Fruit fly (Drosophila melanogaster) whole organism, wandering third instar larva: ENCODE measurements around the gene Sodq.

Experiments
- Abd-B ChIP-seq: fragments of >200 bp; optimal IDR thresholded peaks from 2 replicates; lab custom pipeline; 2017; ENCODE audit warnings: missing biosample characterization, missing genetic modification characterization
- CG32264 ChIP-seq: fragments of 200-800 bp; sonication (Bioruptor generic); optimal IDR thresholded peaks from 2 replicates; lab custom pipeline; 2016; ENCODE audit warnings: missing biosample characterization, missing genetic modification characterization
- CG9705 ChIP-seq: fragments of 200-800 bp; sonication (Bioruptor generic); optimal IDR thresholded peaks from 2 replicates; lab custom pipeline; 2018; ENCODE audit warnings: missing biosample characterization, mild to moderate bottlenecking, missing genetic modification characterization
- CrebA ChIP-seq: fragments of 200-800 bp; sonication (Bioruptor generic); optimal IDR thresholded peaks from 2 replicates; lab custom pipeline; 2016; ENCODE audit warnings: missing biosample characterization, mild to moderate bottlenecking, missing genetic modification characterization, borderline replicate concordance
- Dfd ChIP-seq: fragments of >200 bp; optimal IDR thresholded peaks from 2 replicates; lab custom pipeline; 2017; ENCODE audit warnings: missing biosample characterization, missing genetic modification characterization
- Dif ChIP-seq: fragments of 200-275, 200-300 bp; sonication (Bioruptor generic); optimal IDR thresholded peaks from 2 replicates; lab custom pipeline; 2018; ENCODE audit warnings: missing biosample characterization, missing genetic modification characterization; ENCODE audit not compliant: partially characterized antibody
- GATAd ChIP-seq: sonication (Bioruptor generic); optimal IDR thresholded peaks from 2 replicates; lab custom pipeline; 2016; ENCODE audit warnings: missing biosample characterization, missing genetic modification characterization
- HLH106 ChIP-seq: fragments of 200-800 bp; optimal IDR thresholded peaks from 3 replicates; lab custom pipeline; 2019; ENCODE audit warnings: missing biosample characterization, mild to moderate bottlenecking, missing genetic modification characterization, moderate library complexity
- Hnf4 ChIP-seq: fragments of 200-800 bp; sonication (Bioruptor generic); optimal IDR thresholded peaks from 2 replicates; lab custom pipeline; 2016; ENCODE audit warnings: missing biosample characterization, mild to moderate bottlenecking, missing genetic modification characterization
- Mio ChIP-seq: sonication (Bioruptor generic); optimal IDR thresholded peaks from 2 replicates; lab custom pipeline; 2016; ENCODE audit warnings: missing biosample characterization, missing genetic modification characterization
- Myc ChIP-seq: fragments of >200 bp; optimal IDR thresholded peaks from 2 replicates; lab custom pipeline; 2017
- N ChIP-seq: fragments of >200 bp; optimal IDR thresholded peaks from 2 replicates; lab custom pipeline; 2018; ENCODE audit warnings: missing biosample characterization, missing external identifiers, missing genetic modification characterization
- Rel ChIP-seq, 2 experiments: fragments of 200-800 bp; sonication (Bioruptor generic) in 1 of 2; optimal IDR thresholded peaks; 2 replicates in 1 of 2; 3 replicates in 1 of 2; lab custom pipeline; 2016 to 2019; ENCODE audit warnings: mild to moderate bottlenecking in 2 of 2, missing biosample characterization in 2 of 2, missing genetic modification characterization in 2 of 2, moderate library complexity in 1 of 2
- Sp1 ChIP-seq: fragments of 200-800 bp; sonication (Bioruptor generic); optimal IDR thresholded peaks from 3 replicates; lab custom pipeline; 2019; ENCODE audit warnings: missing biosample characterization, mild to moderate bottlenecking, missing genetic modification characterization, moderate library complexity
- brk ChIP-seq: fragments of 200-800 bp; sonication (Bioruptor generic); optimal IDR thresholded peaks from 2 replicates; lab custom pipeline; 2016; ENCODE audit warnings: missing biosample characterization, mild to moderate bottlenecking, missing genetic modification characterization
- dl ChIP-seq, 2 experiments: fragments of 175-275, 200-275 bp in 1 of 2; fragments of 200-275 bp in 1 of 2; sonication (Bioruptor generic); optimal IDR thresholded peaks; lab custom pipeline; 2018; ENCODE audit warnings: mild to moderate bottlenecking in 2 of 2, missing biosample characterization in 2 of 2, missing genetic modification characterization in 2 of 2, moderate library complexity in 2 of 2; ENCODE audit not compliant: partially characterized antibody in 2 of 2, insufficient read depth in 1 of 2
- dmrt93B ChIP-seq: fragments of 200-800 bp; sonication (Bioruptor generic); optimal IDR thresholded peaks from 2 replicates; lab custom pipeline; 2018; ENCODE audit warnings: missing biosample characterization, mild to moderate bottlenecking, missing genetic modification characterization
- dsf ChIP-seq: sonication (Bioruptor generic); optimal IDR thresholded peaks from 2 replicates; lab custom pipeline; 2016; ENCODE audit warnings: missing biosample characterization, missing genetic modification characterization, borderline replicate concordance
- foxo ChIP-seq, 2 experiments: fragments of 200-800 bp; sonication (Bioruptor generic); optimal IDR thresholded peaks; 2 replicates in 1 of 2; 3 replicates in 1 of 2; lab custom pipeline; 2016 to 2017; ENCODE audit warnings: missing biosample characterization in 2 of 2, missing genetic modification characterization in 2 of 2
- fru ChIP-seq: fragments of 200-800 bp; sonication (Bioruptor generic); optimal IDR thresholded peaks from 3 replicates; lab custom pipeline; 2016; ENCODE audit warnings: missing biosample characterization, mild to moderate bottlenecking, missing genetic modification characterization
- h ChIP-seq: fragments of 200-800 bp; sonication (Bioruptor generic); optimal IDR thresholded peaks from 3 replicates; lab custom pipeline; 2016; ENCODE audit warnings: missing biosample characterization, mild to moderate bottlenecking, missing genetic modification characterization
- jim ChIP-seq: fragments of 175-275, 200-325 bp; sonication (Bioruptor generic); optimal IDR thresholded peaks from 2 replicates; lab custom pipeline; 2016; ENCODE audit warnings: missing biosample characterization, mild to moderate bottlenecking, missing genetic modification characterization
- lola ChIP-seq: fragments of >200 bp; optimal IDR thresholded peaks from 2 replicates; lab custom pipeline; 2017; ENCODE audit warnings: missing biosample characterization, missing genetic modification characterization
- pan ChIP-seq: fragments of >200 bp; optimal IDR thresholded peaks from 2 replicates; lab custom pipeline; 2017
- psq ChIP-seq: fragments of 200-800 bp; sonication (Bioruptor generic); optimal IDR thresholded peaks from 3 replicates; lab custom pipeline; 2017; ENCODE audit warnings: missing biosample characterization, mild to moderate bottlenecking, missing genetic modification characterization, moderate library complexity
- rgr ChIP-seq: fragments of 200-800 bp; sonication (Bioruptor generic); optimal IDR thresholded peaks from 3 replicates; lab custom pipeline; 2016; ENCODE audit warnings: missing biosample characterization, mild to moderate bottlenecking, missing genetic modification characterization
- sage ChIP-seq: fragments of 200-800 bp; sonication (Bioruptor generic); optimal IDR thresholded peaks from 2 replicates; lab custom pipeline; 2016; ENCODE audit warnings: missing biosample characterization, mild to moderate bottlenecking, missing genetic modification characterization
- sv ChIP-seq: fragments of 200-800 bp; sonication (Bioruptor generic); optimal IDR thresholded peaks from 3 replicates; lab custom pipeline; 2016; ENCODE audit warnings: missing biosample characterization, missing genetic modification characterization
- tai ChIP-seq: sonication (Bioruptor generic); optimal IDR thresholded peaks from 2 replicates; lab custom pipeline; 2016; ENCODE audit warnings: missing biosample characterization, missing genetic modification characterization
- usp ChIP-seq: fragments of >200 bp; optimal IDR thresholded peaks from 2 replicates; lab custom pipeline; 2017; ENCODE audit warnings: missing biosample characterization, missing genetic modification characterization
- woc ChIP-seq: sonication (Bioruptor generic); optimal IDR thresholded peaks from 2 replicates; lab custom pipeline; 2016; ENCODE audit warnings: missing biosample characterization, mild to moderate bottlenecking, missing genetic modification characterization

Sodq gene

dm6 chr3R:25893272-25893671 lies 2.4 kb upstream of the Sodq start, which contains the start of gene CG5913:
CG5913 (plus strand) TSS chr3R:25893495.
- TF ChIP-seq h (GFP tag; lab: Kevin White, UChicago) (no peak), sage (GFP tag; lab: Kevin White, UChicago) (no peak), foxo (GFP tag; optimal IDR thresholded peaks at IDR 0.05; lab: Kevin White, UChicago) (no peak), Abd-B (GFP tag; lab: Kevin White, UChicago) (no peak), rgr (GFP tag; lab: Kevin White, UChicago) (no peak), CG9705 (no peak), CrebA (GFP tag; lab: Kevin White, UChicago) (no peak), pan (lab: Kevin White, UChicago) (no peak), lola (no peak), Rel (GFP tag; optimal IDR thresholded peaks at IDR 0.05; lab: Kevin White, UChicago) (no peak), Rel (tag; optimal IDR thresholded peaks at IDR 0.05; lab: Kevin White, UChicago) (no peak), dl (GFP tag; optimal IDR thresholded peaks at IDR 0.05; lab: Kevin White, UChicago; ENCODE audit: insufficient read depth in 1 of 2, partially characterized antibody in 2 of 2) (no peak), GATAd (no peak), dmrt93B (no peak), brk (GFP tag; lab: Kevin White, UChicago) (no peak), dsf (no peak), Sp1 (GFP tag; lab: Kevin White, UChicago) (no peak), Dif (GFP tag; lab: Kevin White, UChicago) (no peak), woc (GFP tag; lab: Kevin White, UChicago) (no peak)

dm6 chr3R:25897176-25897575 lies 1.6 kb downstream of the Sodq start, which contains the start of gene Mco3:
Mco3 (plus strand) TSS chr3R:25897476.
- no peak for TF ChIP-seq rgr (GFP tag; lab: Kevin White, UChicago)
- TF ChIP-seq Myc (lab: Kevin White, UChicago) = no peak
- no peak for TF ChIP-seq Hnf4 (GFP tag; lab: Kevin White, UChicago)
- TF ChIP-seq Sp1 (GFP tag; lab: Kevin White, UChicago) = no peak
- TF ChIP-seq fru (GFP tag; lab: Kevin White, UChicago) = no peak
- TF ChIP-seq Abd-B (GFP tag; lab: Kevin White, UChicago) = no peak
- TF ChIP-seq tai (GFP tag; lab: Kevin White, UChicago) = no peak
- no peak for TF ChIP-seq Rel (GFP tag; optimal IDR thresholded peaks at IDR 0.05; lab: Kevin White, UChicago)
- TF ChIP-seq Rel (tag; optimal IDR thresholded peaks at IDR 0.05; lab: Kevin White, UChicago) = no peak
- TF ChIP-seq psq (GFP tag; lab: Kevin White, UChicago) = no peak
- TF ChIP-seq Mio (GFP tag; lab: Kevin White, UChicago) = no peak
- TF ChIP-seq CG32264 = no peak
- TF ChIP-seq HLH106 (tag; lab: Kevin White, UChicago) = no peak
- no peak for TF ChIP-seq foxo (GFP tag; optimal IDR thresholded peaks at IDR 0.05; lab: Kevin White, UChicago)
- TF ChIP-seq jim (GFP tag; lab: Kevin White, UChicago) = no peak
- TF ChIP-seq dsf = no peak

dm6 chr3R:25899690-25900089 lies 4.1 kb downstream of the Sodq start, which contains the start of gene CG31091:
CG31091 (plus strand) TSS chr3R:25899903.
- no peak for TF ChIP-seq CG9705
- TF ChIP-seq dmrt93B = no peak
- TF ChIP-seq, all 38 proteins: peak for 0

dm6 chr3R:25902343-25902742 lies 6.7 kb downstream of the Sodq start, which contains the start of gene CG31089:
CG31089 (plus strand) TSS chr3R:25902643.
- TF ChIP-seq Hnf4 (GFP tag; lab: Kevin White, UChicago) = no peak

- TF ChIP-seq jim (GFP tag; lab: Kevin White, UChicago) = no peak
- TF ChIP-seq, all 38 proteins: peak for 0
Measured at dm6 chr3R:25906722-25907121, 11.1 kb downstream of the Sodq start, which contains the start of gene kumpel. kumpel (plus strand) TSS chr3R:25907022.

- TF ChIP-seq sv (GFP tag; lab: Kevin White, UChicago) (no peak), jim (GFP tag; lab: Kevin White, UChicago) (no peak), Rel (GFP tag; optimal IDR thresholded peaks at IDR 0.05; lab: Kevin White, UChicago) (no peak), Rel (tag; optimal IDR thresholded peaks at IDR 0.05; lab: Kevin White, UChicago) (no peak), CG9705 (no peak), Dfd (GFP tag; lab: Kevin White, UChicago) (no peak), usp (no peak), pan (lab: Kevin White, UChicago) (no peak), woc (GFP tag; lab: Kevin White, UChicago) (no peak), N (GFP tag; lab: Kevin White, UChicago) (no peak), CrebA (GFP tag; lab: Kevin White, UChicago) (no peak), psq (GFP tag; lab: Kevin White, UChicago) (no peak), Myc (lab: Kevin White, UChicago) (no peak)
Measured at dm6 chr3R:25919912-25920311, 24.3 kb downstream of the Sodq start.
